Worm (Caenorhabditis elegans): ENCODE results near the gene F52H2.5.

The F52H2.5 gene

DNA sequence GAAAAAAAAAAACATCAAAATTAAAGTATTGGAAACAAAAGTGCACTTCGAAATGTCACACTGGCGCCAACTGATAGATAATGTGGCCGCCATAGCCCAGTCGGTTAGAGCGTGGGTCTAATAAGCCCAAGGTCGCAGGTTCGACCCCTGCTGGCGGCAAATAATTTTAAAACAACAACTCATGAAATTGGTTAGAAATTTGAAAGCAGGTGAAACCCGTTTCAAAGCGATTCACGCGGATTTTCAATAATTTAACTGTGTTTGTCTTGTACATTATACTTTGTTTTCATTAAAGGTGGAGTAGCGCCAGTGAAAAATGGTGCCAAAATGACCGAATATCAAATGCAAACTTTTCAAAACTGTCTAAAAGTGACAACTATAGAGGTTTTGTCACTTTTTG, 28.6 kb downstream of the F52H2.5 start:
- no peak for TF ChIP-seq fkh-6 (tag; optimal IDR thresholded peaks at IDR 0.05)
- TF ChIP-seq pax-1 (tag; optimal IDR thresholded peaks at IDR 0.05): no peak
- no peak for TF ChIP-seq unc-3 (GFP tag; conservative IDR thresholded peaks at IDR 0.05)
- no peak for TF ChIP-seq unc-3 (tag; optimal IDR thresholded peaks at IDR 0.05)
- no peak for TF ChIP-seq hlh-13 (GFP tag; optimal IDR thresholded peaks at IDR 0.05)
- no peak for TF ChIP-seq ahr-1 (tag; optimal IDR thresholded peaks at IDR 0.05)
- no peak for TF ChIP-seq Y22D7AL.16 (tag; optimal IDR thresholded peaks at IDR 0.05)

DNA sequence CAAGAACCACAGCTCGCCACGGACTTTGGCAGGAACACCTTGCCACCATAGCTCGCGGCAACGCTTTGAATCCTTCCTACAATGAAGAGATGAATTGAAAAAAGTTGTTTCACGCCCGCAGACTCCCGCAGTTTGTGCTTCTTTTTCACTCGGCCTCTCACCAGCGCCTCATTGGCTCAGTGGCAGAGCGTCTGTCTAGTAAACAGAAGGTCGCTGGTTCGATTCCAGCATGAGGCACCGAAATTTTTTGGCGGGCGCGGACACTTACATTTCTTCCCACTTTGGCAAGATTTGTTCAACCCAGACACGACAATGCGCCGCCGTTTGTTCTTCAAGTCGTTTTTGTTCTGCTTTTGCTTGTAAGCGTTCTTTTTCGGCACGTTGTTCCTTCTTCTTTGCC, 32.0 kb downstream of the F52H2.5 start:
- TF ChIP-seq elt-4 (tag; optimal IDR thresholded peaks at IDR 0.05) (no peak), ceh-31 (tag; optimal IDR thresholded peaks at IDR 0.05) (peak; percentile 7), ceh-14 (tag; optimal IDR thresholded peaks at IDR 0.05) (peak; percentile 12), ceh-22 (tag; optimal IDR thresholded peaks at IDR 0.05) (no peak), syd-9 (tag; optimal IDR thresholded peaks at IDR 0.05) (peak; percentile 11), C08G9.2 (tag; optimal IDR thresholded peaks at IDR 0.05) (no peak), gmeb-2 (tag; optimal IDR thresholded peaks at IDR 0.05) (no peak), ceh-18 (tag; optimal IDR thresholded peaks at IDR 0.05) (peak; percentile 18), ceh-45 (GFP tag; IDR thresholded peaks at IDR 0.05) (peak; percentile 29; the same call in 1 of the 2 replicates), ceh-6 (GFP tag; optimal IDR thresholded peaks at IDR 0.05) (peak; percentile 10)

DNA sequence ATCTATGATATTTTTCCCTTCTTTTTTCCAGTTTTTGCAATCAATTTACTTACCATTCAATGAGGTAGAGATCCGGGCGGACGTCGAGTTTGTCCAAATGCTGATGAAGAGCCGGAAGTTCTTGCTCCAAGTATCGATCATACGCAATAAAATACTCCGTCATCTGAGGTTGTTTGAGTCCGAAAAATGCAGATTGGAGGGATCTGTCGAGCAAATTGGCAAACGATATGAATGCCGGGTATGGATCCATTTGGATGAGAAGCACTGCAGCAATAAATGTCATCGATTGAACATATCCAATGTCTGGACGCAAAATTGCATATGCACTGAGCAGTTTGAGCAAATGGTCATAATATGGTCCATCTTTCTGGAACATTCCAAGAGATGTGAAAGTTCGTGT, 32.7 kb downstream of the F52H2.5 start:
- TF ChIP-seq ahr-1 (tag; optimal IDR thresholded peaks at IDR 0.05) (no peak), ztf-16 (tag; optimal IDR thresholded peaks at IDR 0.05) (no peak), hlh-15 (tag; optimal IDR thresholded peaks at IDR 0.05) (no peak), unc-86 (tag; optimal IDR thresholded peaks at IDR 0.05) (no peak), ceh-19 (GFP tag; optimal IDR thresholded peaks at IDR 0.05) (no peak), gmeb-2 (tag; optimal IDR thresholded peaks at IDR 0.05) (no peak), hlh-6 (tag; optimal IDR thresholded peaks at IDR 0.05) (no peak), elt-2 (tag; optimal IDR thresholded peaks at IDR 0.05) (no peak), ama-1 (optimal IDR thresholded peaks at IDR 0.05) (no peak), T23F11.4 (GFP tag; optimal IDR thresholded peaks at IDR 0.05) (no peak), hlh-30 (tag; optimal IDR thresholded peaks at IDR 0.05; ENCODE audit: insufficient read depth) (no peak), pat-9 (tag; optimal IDR thresholded peaks at IDR 0.05) (no peak), pros-1 (tag; optimal IDR thresholded peaks at IDR 0.05) (no peak), fax-1 (tag; optimal IDR thresholded peaks at IDR 0.05) (no peak), ceh-30 (tag; optimal IDR thresholded peaks at IDR 0.05) (no peak), ceh-31 (tag; optimal IDR thresholded peaks at IDR 0.05) (no peak), ceh-48 (tag; optimal IDR thresholded peaks at IDR 0.05) (no peak), pax-1 (tag; optimal IDR thresholded peaks at IDR 0.05) (no peak)

DNA sequence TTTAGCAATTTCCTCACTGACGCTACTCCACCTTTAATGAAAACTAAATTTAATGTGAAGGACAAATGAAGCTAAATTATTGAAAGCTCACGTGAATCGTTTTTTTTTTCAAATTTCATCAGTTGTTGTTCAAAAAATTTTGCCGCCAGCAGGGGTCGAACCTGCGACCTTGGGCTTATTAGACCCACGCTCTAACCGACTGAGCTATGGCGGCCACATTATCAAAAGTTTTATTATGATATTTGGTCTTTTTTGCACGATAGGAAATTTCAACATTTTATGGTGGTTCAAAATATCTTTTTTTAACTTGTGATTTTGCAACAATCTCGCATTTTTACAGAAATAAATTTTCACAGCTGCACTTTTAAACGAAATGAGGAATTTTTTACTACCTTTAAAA, 33.8 kb downstream of the F52H2.5 start:
- TF ChIP-seq lin-11 (tag; optimal IDR thresholded peaks at IDR 0.05) (no peak), nhr-11 (tag; optimal IDR thresholded peaks at IDR 0.05) (no peak), ceh-2 (tag; optimal IDR thresholded peaks at IDR 0.05) (no peak), T23F11.4 (GFP tag; optimal IDR thresholded peaks at IDR 0.05) (no peak), unc-86 (tag; optimal IDR thresholded peaks at IDR 0.05) (no peak)

DNA sequence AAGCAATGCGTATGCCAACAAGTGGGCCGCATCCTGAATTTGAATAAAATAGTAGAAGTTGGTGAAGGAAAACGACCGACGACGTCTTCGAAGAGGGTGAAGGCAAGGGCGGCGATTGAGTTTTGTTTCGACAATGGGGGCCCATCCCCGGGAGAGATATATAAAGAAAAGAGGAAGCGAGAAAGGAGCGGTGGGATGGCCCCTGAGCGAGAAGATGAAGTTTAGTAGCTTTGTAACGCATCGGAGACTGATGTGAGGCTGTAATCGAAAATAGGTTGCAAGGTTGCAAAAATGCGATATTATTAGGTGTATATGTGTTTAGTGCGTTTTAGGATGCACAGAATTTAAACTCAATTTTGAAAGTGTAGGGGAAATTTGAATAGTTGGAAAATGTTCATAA, 37.2 kb downstream of the F52H2.5 start:
- TF ChIP-seq unc-86 (tag; optimal IDR thresholded peaks at IDR 0.05) (no peak), unc-42 (tag; optimal IDR thresholded peaks at IDR 0.05) (peak; percentile 68)

DNA sequence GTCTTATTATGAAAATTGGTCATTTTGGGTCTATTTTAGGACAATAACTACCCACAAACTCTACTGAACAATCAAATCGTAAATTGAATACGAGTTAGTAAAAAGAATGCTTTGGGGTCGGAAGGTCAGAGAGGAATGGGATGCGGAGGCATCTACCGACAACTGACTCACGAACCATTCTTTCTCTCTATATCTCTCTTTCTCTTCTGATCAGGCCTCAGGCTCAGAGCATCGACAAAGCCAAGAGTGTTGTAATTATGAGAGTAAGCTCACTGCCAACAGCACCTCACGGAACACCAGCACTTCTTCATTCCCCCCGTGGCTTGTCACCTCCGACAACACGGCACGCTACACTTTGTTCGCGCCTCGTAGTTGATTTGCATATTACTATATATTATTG, 39.4 kb downstream of the F52H2.5 start:
- TF ChIP-seq K09A11.1 (tag; optimal IDR thresholded peaks at IDR 0.05; ENCODE audit: insufficient read depth) (no peak), rnt-1 (tag; optimal IDR thresholded peaks at IDR 0.05) (peak; percentile 36), unc-55 (GFP tag; optimal IDR thresholded peaks at IDR 0.05) (peak; percentile 43)
